Worm (Caenorhabditis elegans): Measurements from ENCODE around the gene acsd-1.

Gene acsd-1

ce11 chrIII:1099523-1099922, 16.7 kb upstream of the acsd-1 start:
- TF ChIP-seq Y75B8A.6 (GFP tag; IDR thresholded peaks at IDR 0.05) (no peak), rbr-2 (tag; optimal IDR thresholded peaks at IDR 0.05) (no peak), ceh-62 (tag; optimal IDR thresholded peaks at IDR 0.05) (no peak), unc-39 (tag; optimal IDR thresholded peaks at IDR 0.05) (no peak), lin-13 (GFP tag; optimal IDR thresholded peaks at IDR 0.05) (no peak), ctbp-1 (GFP tag; IDR thresholded peaks at IDR 0.05) (no peak), nhr-11 (tag; optimal IDR thresholded peaks at IDR 0.05) (no peak), nhr-6 (tag; optimal IDR thresholded peaks at IDR 0.05) (no peak), arid-1 (GFP tag; conservative IDR thresholded peaks at IDR 0.05) (no peak), F44E2.7 (GFP tag; IDR thresholded peaks at IDR 0.05) (no peak)

DNA sequence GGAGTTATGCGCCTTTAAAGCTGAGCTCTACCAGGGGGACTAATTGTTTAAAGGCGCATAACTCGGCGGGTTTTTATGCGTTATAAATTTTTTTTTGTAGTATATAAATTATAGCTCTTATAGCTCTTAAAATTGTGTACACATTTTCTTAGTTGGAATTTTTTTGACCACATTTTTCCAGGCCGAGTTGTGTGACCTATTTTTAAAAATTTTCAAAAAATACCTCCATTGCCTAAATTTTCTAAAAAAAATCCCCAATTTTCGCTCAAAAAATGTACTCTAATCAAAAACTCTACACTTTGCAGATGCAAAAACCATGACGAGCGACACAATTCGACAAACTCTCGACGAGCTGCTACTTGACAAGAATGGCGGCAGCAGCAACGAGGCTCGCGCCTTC, 13.4 kb upstream of the acsd-1 start, which contains the start of gene exc-6:
exc-6 (plus strand) TSS at position 301 of the 400 bp plus-strand sequence.
- peak in 1 of 2 experiments; percentile 61 for TF ChIP-seq unc-62 (GFP tag; optimal IDR thresholded peaks at IDR 0.05 in 1 of 2)
- no peak for TF ChIP-seq unc-62 (tag; optimal IDR thresholded peaks at IDR 0.05)
- no peak for TF ChIP-seq tag-97 (GFP tag; IDR thresholded peaks at IDR 0.05)

ce11 chrIII:1122239-1122638, 6.0 kb downstream of the acsd-1 start:
- TF ChIP-seq nhr-6 (tag; optimal IDR thresholded peaks at IDR 0.05) (peak; percentile 6), lin-38 (GFP tag; IDR thresholded peaks at IDR 0.05) (peak; percentile 76), dve-1 (tag; optimal IDR thresholded peaks at IDR 0.05; ENCODE audit: insufficient read depth) (peak; percentile 60), snpc-1.2 (GFP tag; IDR thresholded peaks at IDR 0.05) (peak; percentile 43; the same call in 1 of the 2 replicates), arid-1 (GFP tag; conservative IDR thresholded peaks at IDR 0.05) (0 out of 2 replicates have a peak, but pooled peaks have one; percentile 48), F44E2.7 (GFP tag; IDR thresholded peaks at IDR 0.05) (no peak), nhr-25 (tag; optimal IDR thresholded peaks at IDR 0.05; ENCODE audit: borderline replicate concordance, insufficient read depth) (no peak), ceh-82 (tag; optimal IDR thresholded peaks at IDR 0.05) (no peak), unc-62 (GFP tag; optimal IDR thresholded peaks at IDR 0.05 in 1 of 2) (no peak), unc-62 (tag; optimal IDR thresholded peaks at IDR 0.05) (no peak), mxl-3 (GFP tag; optimal IDR thresholded peaks at IDR 0.05) (peak; percentile 34), hif-1 (tag; optimal IDR thresholded peaks at IDR 0.05) (peak in 1 of 2 experiments; percentile 11), aha-1 (tag) (peak; percentile 92), Y75B8A.6 (GFP tag; IDR thresholded peaks at IDR 0.05) (no peak), madf-9 (GFP tag; conservative IDR thresholded peaks at IDR 0.05) (peak; percentile 74), nhr-41 (GFP tag; IDR thresholded peaks at IDR 0.05) (peak; percentile 61; the same call in 1 of the 2 replicates), T20F7.1 (GFP tag; optimal IDR thresholded peaks at IDR 0.05) (no peak), tra-1 (GFP tag; IDR thresholded peaks at IDR 0.05) (peak; percentile 48; the same call in 1 of the 2 replicates), duxl-1 (tag; optimal IDR thresholded peaks at IDR 0.05; ENCODE audit: poor library complexity) (peak; percentile 68), ceh-44 (GFP tag; IDR thresholded peaks at IDR 0.05) (no peak), pha-4 (GFP tag; IDR thresholded peaks at IDR 0.05) (peak; percentile 53), pha-4 (tag; optimal IDR thresholded peaks at IDR 0.05) (no peak), php-3 (GFP tag; IDR thresholded peaks at IDR 0.05) (no peak), zfp-2 (tag; optimal IDR thresholded peaks at IDR 0.05) (no peak), nhr-28 (tag; optimal IDR thresholded peaks at IDR 0.05) (no peak), T26A8.4 (GFP tag; IDR thresholded peaks at IDR 0.05) (no peak; the same call in 1 of the 2 replicates), ztf-11 (tag; optimal IDR thresholded peaks at IDR 0.05) (no peak), cey-2 (tag; optimal IDR thresholded peaks at IDR 0.05; ENCODE audit: borderline replicate concordance, insufficient read depth) (no peak), ceh-20 (GFP tag; IDR thresholded peaks at IDR 0.05) (peak; percentile 50; the same call in 1 of the 2 replicates), daf-16 (GFP tag; optimal IDR thresholded peaks at IDR 0.05) (peak in 1 of 2 experiments; percentile 45), daf-16 (tag; optimal IDR thresholded peaks at IDR 0.05) (peak; percentile 57), skn-1 (tag; optimal IDR thresholded peaks at IDR 0.05) (no peak), Y48G9A.11 (GFP tag; IDR thresholded peaks at IDR 0.05) (peak; percentile 67), jun-1 (tag; optimal IDR thresholded peaks at IDR 0.05) (no peak), nhr-10 (tag; optimal IDR thresholded peaks at IDR 0.05) (no peak), lin-13 (GFP tag; optimal IDR thresholded peaks at IDR 0.05) (peak; percentile 86), egl-43 (GFP tag; IDR thresholded peaks at IDR 0.05) (peak; percentile 85), madf-5 (GFP tag; IDR thresholded peaks at IDR 0.05) (no peak), ama-1 (optimal IDR thresholded peaks at IDR 0.05) (no peak), D1046.2 (GFP tag; IDR thresholded peaks at IDR 0.05) (peak; percentile 85; the same call in 1 of the 2 replicates), zfp-3 (GFP tag; conservative IDR thresholded peaks at IDR 0.05) (no peak)

All from whole organism, L4 larva.